Fruit fly (Drosophila melanogaster) whole organism, adult: ENCODE results near the gene her.

Experiments used
- CG12768 ChIP-seq: fragments of 200-800 bp; sonication (Bioruptor generic); optimal IDR thresholded peaks from 2 replicates; lab custom pipeline; 2017; ENCODE audit warnings: missing biosample characterization, missing genetic modification characterization, mild to moderate bottlenecking, moderate library complexity, missing genetic modification reagents
- CG14711 ChIP-seq: fragments of 200-800 bp; sonication (Bioruptor generic); optimal IDR thresholded peaks from 2 replicates; lab custom pipeline; 2018; ENCODE audit warnings: missing biosample characterization, mild to moderate bottlenecking, missing genetic modification characterization, moderate library complexity
- CG5204 ChIP-seq: fragments of 200-800 bp; sonication (Bioruptor generic); optimal IDR thresholded peaks from 2 replicates; lab custom pipeline; 2016; ENCODE audit warnings: missing biosample characterization, missing genetic modification characterization
- Hr96 ChIP-seq: fragments of 200-800 bp; sonication (Bioruptor generic); optimal IDR thresholded peaks from 2 replicates; lab custom pipeline; 2016; ENCODE audit warnings: missing biosample characterization, missing genetic modification characterization
- bab1 ChIP-seq: fragments of 200-800 bp; sonication (Bioruptor generic); optimal IDR thresholded peaks from 3 replicates; lab custom pipeline; 2019; ENCODE audit warnings: missing biosample characterization, mild to moderate bottlenecking, missing genetic modification characterization, moderate library complexity
- cic ChIP-seq: fragments of 200-800 bp; sonication (Bioruptor generic); optimal IDR thresholded peaks from 2 replicates; lab custom pipeline; 2017; ENCODE audit warnings: missing biosample characterization, mild to moderate bottlenecking, missing genetic modification characterization, moderate library complexity
- ovo ChIP-seq: fragments of 200-800 bp; sonication (Bioruptor generic); optimal IDR thresholded peaks from 2 replicates; lab custom pipeline; 2016; ENCODE audit warnings: missing biosample characterization, missing genetic modification characterization
- pad ChIP-seq: fragments of 200-800 bp; sonication (Bioruptor generic); optimal IDR thresholded peaks from 3 replicates; lab custom pipeline; 2017; ENCODE audit warnings: missing biosample characterization, missing genetic modification characterization, mild to moderate bottlenecking, moderate library complexity, missing genetic modification reagents

DNA sequence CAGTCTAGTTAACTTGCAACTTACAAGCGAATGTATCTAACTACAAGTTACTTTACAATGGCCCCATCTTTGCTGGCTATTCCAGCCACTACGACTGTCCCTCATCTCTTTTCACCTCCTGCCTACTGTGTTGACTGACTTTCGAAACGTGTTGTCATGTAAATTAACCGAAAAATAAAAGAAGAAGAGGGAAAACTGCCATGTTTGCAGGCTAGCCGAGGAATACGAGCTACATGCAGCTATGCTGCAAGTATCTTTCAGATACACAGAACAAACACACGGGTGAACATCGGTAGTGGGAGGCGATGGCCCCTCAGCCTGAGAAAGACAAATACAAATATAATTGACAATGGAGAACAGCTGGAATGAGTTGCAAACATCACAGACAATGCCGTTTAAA is 33.7 kb downstream of the her start:
- TF ChIP-seq Hr96 (no peak), CG14711 (tag; lab: Kevin White, UChicago) (no peak), cic (GFP tag; lab: Kevin White, UChicago) (no peak), pad (GFP tag; lab: Kevin White, UChicago) (no peak), CG12768 (GFP tag; lab: Kevin White, UChicago) (no peak), CG5204 (GFP tag; lab: Kevin White, UChicago) (no peak), bab1 (GFP tag; lab: Kevin White, UChicago) (no peak), ovo (no peak)
